Fruit fly (Drosophila melanogaster): ENCODE results near the gene btsz.

Gene btsz

DNA sequence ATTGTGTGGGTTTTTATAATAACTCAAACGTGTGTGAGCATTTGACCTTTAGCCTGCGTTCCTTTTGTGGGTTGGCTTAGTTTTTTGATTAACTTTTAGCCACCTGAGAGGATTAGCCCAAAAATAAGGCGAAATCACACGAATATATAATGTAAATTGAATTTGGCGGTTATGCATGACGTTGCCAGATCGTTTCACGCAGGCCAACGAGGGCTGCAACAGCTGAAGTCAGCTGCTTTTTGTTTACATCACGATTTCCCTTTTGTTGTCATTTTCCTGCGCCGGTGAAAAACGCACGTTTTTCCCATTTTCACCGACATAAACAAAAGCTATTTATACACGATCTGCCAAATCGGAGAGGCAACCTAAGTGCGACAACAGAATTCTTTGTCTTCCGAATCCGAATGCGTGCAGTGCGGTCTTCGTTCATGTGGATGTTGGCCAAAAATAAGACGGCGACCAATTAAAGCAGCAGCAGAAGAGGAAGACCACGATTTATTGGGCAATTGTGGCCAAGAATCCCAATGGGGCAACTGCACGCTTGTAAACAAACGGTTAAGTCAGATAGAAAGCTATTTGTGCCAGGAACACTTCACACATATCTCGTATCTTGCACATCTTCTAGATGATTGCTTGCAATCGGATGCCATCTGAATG is 4.0 kb upstream of the btsz start, which contains the start of gene CG3631:
Gene CG3631 (plus strand): TSS at position 251 of the 657 bp plus-strand sequence.
- peak; percentile 45 for TF ChIP-seq Sox14 (GFP tag; optimal IDR thresholded peaks at IDR 0.05)
- no peak for TF ChIP-seq CG11902 (GFP tag; optimal IDR thresholded peaks at IDR 0.05)
- TF ChIP-seq acj6 (GFP tag; optimal IDR thresholded peaks at IDR 0.05) = no peak
- no peak for TF ChIP-seq esn (GFP tag; optimal IDR thresholded peaks at IDR 0.05)
- no peak for TF ChIP-seq CG1621 (tag; optimal IDR thresholded peaks at IDR 0.05)
- TF ChIP-seq CG15336 (GFP tag; IDR thresholded peaks at IDR 0.05) = peak; percentile 22; the same call in 1 of the 2 replicates

DNA sequence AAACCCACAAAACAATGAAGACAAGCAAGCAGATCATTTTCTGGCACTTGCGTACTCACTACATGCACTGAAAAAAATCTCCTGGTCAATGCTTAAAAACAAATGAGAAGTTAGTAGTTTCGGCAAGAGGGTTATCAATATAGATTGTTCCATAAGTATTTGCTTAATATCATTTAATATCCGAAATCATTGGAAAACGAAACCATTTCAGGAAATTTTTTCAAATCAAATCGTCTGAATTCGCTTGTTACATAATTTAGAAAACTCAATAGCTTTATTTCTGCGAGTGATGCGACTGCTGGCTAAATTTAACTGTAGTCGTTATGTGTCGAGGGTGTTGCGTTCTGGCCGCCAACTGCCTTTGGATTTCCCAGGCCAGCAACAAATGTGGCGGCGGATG is 2.9 kb upstream of the btsz start:
- no peak for TF ChIP-seq Lpt (GFP tag; optimal IDR thresholded peaks at IDR 0.05)
- TF ChIP-seq Sox102F (GFP tag; optimal IDR thresholded peaks at IDR 0.05) = no peak
- TF ChIP-seq CG6808 (GFP tag; optimal IDR thresholded peaks at IDR 0.05) = no peak
- no peak for TF ChIP-seq spab (GFP tag; optimal IDR thresholded peaks at IDR 0.05)
- no peak for TF ChIP-seq CG6276 (GFP tag; optimal IDR thresholded peaks at IDR 0.05)
- TF ChIP-seq CG8119 (GFP tag; IDR thresholded peaks at IDR 0.05) = no peak
- no peak for TF ChIP-seq cyc (GFP tag; optimal IDR thresholded peaks at IDR 0.05)
- TF ChIP-seq CG32006 (GFP tag; optimal IDR thresholded peaks at IDR 0.05) = no peak
- no peak for TF ChIP-seq eg (GFP tag; IDR thresholded peaks at IDR 0.05)
- TF ChIP-seq CG8632 (GFP tag; optimal IDR thresholded peaks at IDR 0.05) = no peak
- TF ChIP-seq fd85E (GFP tag; optimal IDR thresholded peaks at IDR 0.05) = no peak
- no peak for TF ChIP-seq ss (GFP tag; optimal IDR thresholded peaks at IDR 0.05)
- TF ChIP-seq svp (GFP tag) = no peak

DNA sequence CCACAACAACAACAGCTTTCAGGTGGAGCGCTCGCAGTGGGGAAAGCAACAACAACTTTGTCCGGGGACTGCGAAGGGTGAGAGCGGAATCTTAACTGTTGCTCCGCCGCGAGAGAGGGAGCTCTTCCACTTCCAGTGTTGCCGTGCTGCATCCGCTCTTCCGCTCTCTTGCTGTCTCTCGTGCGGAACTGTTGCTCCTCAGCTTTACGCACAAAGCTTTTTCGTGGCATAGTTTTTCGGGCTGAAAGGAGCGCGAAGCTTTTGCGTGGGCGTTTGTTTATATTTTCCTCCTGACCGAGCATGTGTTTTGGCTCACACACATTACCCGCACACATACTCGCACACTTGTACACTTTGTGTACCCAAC is 660 bp upstream of the btsz start:
- no peak for TF ChIP-seq CG1621 (tag; optimal IDR thresholded peaks at IDR 0.05)
- no peak for TF ChIP-seq CG6792 (GFP tag; optimal IDR thresholded peaks at IDR 0.05)
- no peak for TF ChIP-seq CG6276 (GFP tag; optimal IDR thresholded peaks at IDR 0.05)
- no peak for TF ChIP-seq CG32006 (GFP tag; optimal IDR thresholded peaks at IDR 0.05)
- no peak for TF ChIP-seq CG8119 (GFP tag; IDR thresholded peaks at IDR 0.05)
- no peak for TF ChIP-seq CG8319 (GFP tag; optimal IDR thresholded peaks at IDR 0.05)
- no peak for TF ChIP-seq Sox102F (GFP tag; optimal IDR thresholded peaks at IDR 0.05)
- no peak for TF ChIP-seq Gug (GFP tag; IDR thresholded peaks at IDR 0.05)
- TF ChIP-seq Ets96B (tag; optimal IDR thresholded peaks at IDR 0.05) = no peak
- TF ChIP-seq CG11294 (GFP tag; IDR thresholded peaks at IDR 0.05) = no peak
- no peak for TF ChIP-seq Smox (GFP tag; optimal IDR thresholded peaks at IDR 0.05)
- no peak for TF ChIP-seq pdm3 (GFP tag; optimal IDR thresholded peaks at IDR 0.05)
- no peak for TF ChIP-seq CG9139 (GFP tag; optimal IDR thresholded peaks at IDR 0.05)
- no peak for TF ChIP-seq fd85E (GFP tag; optimal IDR thresholded peaks at IDR 0.05)
- TF ChIP-seq CG6854 (GFP tag; optimal IDR thresholded peaks at IDR 0.05) = no peak
- TF ChIP-seq spab (GFP tag; optimal IDR thresholded peaks at IDR 0.05) = no peak
- TF ChIP-seq CG3032 (tag; optimal IDR thresholded peaks at IDR 0.05) = no peak
- no peak for TF ChIP-seq ss (GFP tag; optimal IDR thresholded peaks at IDR 0.05)
- no peak for TF ChIP-seq fd59A (GFP tag; optimal IDR thresholded peaks at IDR 0.05)

DNA sequence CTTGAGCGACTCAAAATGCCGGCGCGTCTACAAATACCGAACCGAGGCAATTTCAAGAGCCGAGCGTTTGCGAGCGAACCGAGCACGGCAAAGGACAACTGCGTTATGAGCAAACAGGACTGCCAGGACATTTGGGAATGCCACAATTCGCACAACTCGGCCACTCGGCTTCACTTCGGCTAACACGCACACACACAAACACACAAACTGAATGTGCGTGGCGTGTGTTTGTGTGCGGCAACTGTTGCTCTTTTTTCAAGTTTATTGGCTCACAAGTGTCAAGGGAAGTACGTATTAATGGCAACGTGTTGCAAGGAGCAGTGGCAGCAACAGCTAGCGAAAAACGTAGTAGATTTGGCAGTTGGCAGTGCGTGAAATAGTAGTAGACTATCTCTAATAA is 1.9 kb downstream of the btsz start:
- no peak for TF ChIP-seq Hr38 (GFP tag; optimal IDR thresholded peaks at IDR 0.05)
- no peak for TF ChIP-seq Ets96B (tag; optimal IDR thresholded peaks at IDR 0.05)
- no peak for TF ChIP-seq Lpt (GFP tag; optimal IDR thresholded peaks at IDR 0.05)
- no peak for TF ChIP-seq dac (GFP tag; optimal IDR thresholded peaks at IDR 0.05)
- no peak for TF ChIP-seq CG9139 (GFP tag; optimal IDR thresholded peaks at IDR 0.05)
- TF ChIP-seq CG6854 (GFP tag; optimal IDR thresholded peaks at IDR 0.05) = no peak
- TF ChIP-seq CG3919 (GFP tag; optimal IDR thresholded peaks at IDR 0.05) = no peak
- TF ChIP-seq CG32006 (GFP tag; optimal IDR thresholded peaks at IDR 0.05) = no peak
- TF ChIP-seq Eip75B (GFP tag; optimal IDR thresholded peaks at IDR 0.05) = no peak
- no peak for TF ChIP-seq dsx (GFP tag; optimal IDR thresholded peaks at IDR 0.05; ENCODE audit: poor library complexity, severe bottlenecking)
- TF ChIP-seq vri (GFP tag; optimal IDR thresholded peaks at IDR 0.05) = no peak
- TF ChIP-seq CG3032 (tag; optimal IDR thresholded peaks at IDR 0.05) = no peak
- no peak for TF ChIP-seq CG16779 (tag; optimal IDR thresholded peaks at IDR 0.05)
- TF ChIP-seq pdm3 (GFP tag; optimal IDR thresholded peaks at IDR 0.05) = no peak
- no peak for TF ChIP-seq CG31627 (GFP tag; optimal IDR thresholded peaks at IDR 0.05)
- no peak for TF ChIP-seq Hr4 (GFP tag; optimal IDR thresholded peaks at IDR 0.05)
- no peak for TF ChIP-seq acj6 (GFP tag; optimal IDR thresholded peaks at IDR 0.05)
- no peak for TF ChIP-seq CG8119 (GFP tag; IDR thresholded peaks at IDR 0.05)
- TF ChIP-seq CG34406 (GFP tag; optimal IDR thresholded peaks at IDR 0.05) = no peak
- no peak for TF ChIP-seq cyc (GFP tag; optimal IDR thresholded peaks at IDR 0.05)

Measured in whole organism, prepupa.